Worm (Caenorhabditis elegans) whole organism, L4 larva: ENCODE results near the gene anp-1.

Experiments used
- F26F4.8 ChIP-seq: fragments of 200-800 bp; sonication (Bioruptor generic); conservative IDR thresholded peaks from 2 replicates; pipeline ENCODE4 v1.3.6; 2022; ENCODE audit warnings: missing genetic modification characterization, missing compliant biosample characterization
- T26A8.4 ChIP-seq: fragments of 200-800 bp; sonication (Bioruptor generic); IDR thresholded peaks from 2 replicates; pipeline ENCODE4 v1.3.6; 2022; ENCODE audit warnings: missing genetic modification characterization, missing compliant biosample characterization
- Y5F2A.4 ChIP-seq: fragments of 200-800 bp; sonication (Bioruptor generic); optimal IDR thresholded peaks from 2 replicates; lab custom pipeline; 2018; ENCODE audit warnings: mild to moderate bottlenecking, missing genetic modification characterization, missing compliant biosample characterization
- Y75B8A.6 ChIP-seq: fragments of 200-800 bp; sonication (Bioruptor generic); IDR thresholded peaks from 2 replicates; pipeline ENCODE4 v1.3.6; 2022; ENCODE audit warnings: missing genetic modification reagents, missing genetic modification characterization, missing compliant biosample characterization
- aha-1 ChIP-seq: fragments of 150-350 bp; peaks from one replicate; lab custom pipeline; 2014; ENCODE audit warnings: missing biosample characterization, missing genetic modification characterization
- aly-2 ChIP-seq: sonication (generic microtip); optimal IDR thresholded peaks from 2 replicates; lab custom pipeline; 2018; ENCODE audit warnings: missing biosample characterization, missing genetic modification characterization
- ama-1 ChIP-seq: fragments of 150-350 bp; optimal IDR thresholded peaks from 2 replicates; lab custom pipeline; 2014; ENCODE audit warnings: inconsistent platforms, mixed read lengths
- ceh-20 ChIP-seq: fragments of 200-800 bp; sonication (Bioruptor generic); IDR thresholded peaks from 2 replicates; pipeline ENCODE4 v1.3.6; 2022; ENCODE audit warnings: missing genetic modification reagents, missing genetic modification characterization, missing compliant biosample characterization
- ceh-44 ChIP-seq: fragments of 200-800 bp; sonication (Bioruptor generic); IDR thresholded peaks from 2 replicates; pipeline ENCODE4 v1.3.6; 2022; ENCODE audit warnings: missing genetic modification reagents, missing genetic modification characterization, missing compliant biosample characterization
- cey-2 ChIP-seq: sonication (generic microtip); optimal IDR thresholded peaks from 3 replicates; lab custom pipeline; 2017; ENCODE audit warnings: missing genetic modification characterization, mild to moderate bottlenecking, missing compliant biosample characterization, antibody characterized with exemption, borderline replicate concordance; ENCODE audit not compliant: insufficient read depth
- daf-12 ChIP-seq: fragments of 150-350 bp; optimal IDR thresholded peaks from 2 replicates; lab custom pipeline; 2014; ENCODE audit warnings: missing biosample characterization, missing genetic modification reagents, missing genetic modification characterization
- daf-16 ChIP-seq, 3 experiments: sonication (generic microtip); optimal IDR thresholded peaks; 2 replicates each; lab custom pipeline; 2016 to 2017; ENCODE audit warnings: missing genetic modification characterization in 3 of 3, missing genetic modification reagents in 3 of 3, mild to moderate bottlenecking in 2 of 3, missing compliant biosample characterization in 2 of 3, missing biosample characterization in 1 of 3, moderate library complexity in 1 of 3
- daf-8 ChIP-seq: fragments of 200-800 bp; sonication (Bioruptor generic); IDR thresholded peaks from 2 replicates; pipeline ENCODE4 v1.3.6; 2022; ENCODE audit warnings: missing genetic modification characterization, missing compliant biosample characterization
- dmd-6 ChIP-seq: fragments of 200-800 bp; sonication (Bioruptor generic); IDR thresholded peaks from 2 replicates; pipeline ENCODE4 v1.3.6; 2022; ENCODE audit warnings: missing genetic modification reagents, missing genetic modification characterization, missing compliant biosample characterization
- dmd-8 ChIP-seq: fragments of 200-800 bp; sonication (Bioruptor generic); IDR thresholded peaks from 2 replicates; pipeline ENCODE4 v1.3.6; 2022; ENCODE audit warnings: missing genetic modification characterization, missing compliant biosample characterization
- dpl-1 ChIP-seq: fragments of 150-350 bp; optimal IDR thresholded peaks from 2 replicates; lab custom pipeline; 2014; ENCODE audit warnings: missing biosample characterization, missing genetic modification reagents, missing genetic modification characterization
- gei-8 ChIP-seq: fragments of 200-800 bp; sonication (Bioruptor generic); optimal IDR thresholded peaks from 2 replicates; lab custom pipeline; 2018; ENCODE audit warnings: mild to moderate bottlenecking, missing genetic modification characterization, missing compliant biosample characterization
- hlh-11 ChIP-seq: fragments of 200-800 bp; sonication (Bioruptor generic); optimal IDR thresholded peaks from 2 replicates; lab custom pipeline; 2018; ENCODE audit warnings: mild to moderate bottlenecking, missing genetic modification characterization, missing compliant biosample characterization
- hmg-1.1 ChIP-seq: fragments of 200-800 bp; sonication (Bioruptor generic); IDR thresholded peaks from 2 replicates; pipeline ENCODE4 v1.3.6; 2022; ENCODE audit warnings: missing genetic modification reagents, missing genetic modification characterization, missing compliant biosample characterization
- lin-39 ChIP-seq: fragments of 150-350 bp; optimal IDR thresholded peaks from 2 replicates; lab custom pipeline; 2014; ENCODE audit warnings: missing biosample characterization, missing genetic modification reagents, missing genetic modification characterization
- lir-3 ChIP-seq: sonication (generic microtip); optimal IDR thresholded peaks from 2 replicates; lab custom pipeline; 2016; ENCODE audit warnings: mild to moderate bottlenecking, missing genetic modification characterization, missing compliant biosample characterization
- mep-1 ChIP-seq: fragments of 150-350 bp; sonication (generic microtip); optimal IDR thresholded peaks from 3 replicates; lab custom pipeline; 2014; ENCODE audit warnings: missing biosample characterization, missing genetic modification characterization
- mxl-2 ChIP-seq: fragments of 200-800 bp; sonication (Bioruptor generic); conservative IDR thresholded peaks from 2 replicates; pipeline ENCODE4 v1.3.6; 2022; ENCODE audit warnings: missing genetic modification reagents, missing genetic modification characterization, missing compliant biosample characterization
- mxl-3 ChIP-seq: fragments of 200-800 bp; sonication (Bioruptor generic); optimal IDR thresholded peaks from 2 replicates; lab custom pipeline; 2018; ENCODE audit warnings: mild to moderate bottlenecking, missing genetic modification characterization, missing compliant biosample characterization
- nhr-10 ChIP-seq: fragments of 150-350 bp; optimal IDR thresholded peaks from 2 replicates; lab custom pipeline; 2014; ENCODE audit warnings: missing biosample characterization, missing genetic modification characterization
- nhr-42 ChIP-seq: fragments of 200-800 bp; sonication (Bioruptor generic); IDR thresholded peaks from 2 replicates; pipeline ENCODE4 v1.3.6; 2022; ENCODE audit warnings: missing genetic modification characterization, missing compliant biosample characterization
- nhr-48 ChIP-seq: sonication (generic microtip); optimal IDR thresholded peaks from 2 replicates; lab custom pipeline; 2016; ENCODE audit warnings: mild to moderate bottlenecking, missing genetic modification characterization, missing compliant biosample characterization
- nhr-76 ChIP-seq: fragments of 150-350 bp; optimal IDR thresholded peaks from 2 replicates; lab custom pipeline; 2014; ENCODE audit warnings: missing biosample characterization, missing genetic modification characterization
- pha-4 ChIP-seq, 2 experiments: fragments of 150-350 bp in 1 of 2; fragments of 200-800 bp in 1 of 2; sonication (Bioruptor generic) in 1 of 2; IDR thresholded peaks in 1 of 2; optimal IDR thresholded peaks in 1 of 2; 2 replicates each; pipeline versions ENCODE4 v1.3.6 to Lab custom; 2014 to 2022; ENCODE audit warnings: missing genetic modification characterization in 2 of 2, missing genetic modification reagents in 2 of 2, missing biosample characterization in 1 of 2, missing compliant biosample characterization in 1 of 2
- sdz-12 ChIP-seq: fragments of 200-800 bp; sonication (Bioruptor generic); optimal IDR thresholded peaks from 2 replicates; lab custom pipeline; 2018; ENCODE audit warnings: mild to moderate bottlenecking, missing genetic modification characterization, missing compliant biosample characterization
- skn-1 ChIP-seq: fragments of 150-350 bp; optimal IDR thresholded peaks from 2 replicates; lab custom pipeline; 2014; ENCODE audit warnings: missing biosample characterization, missing genetic modification characterization
- snpc-1.2 ChIP-seq: fragments of 200-800 bp; sonication (Bioruptor generic); IDR thresholded peaks from 2 replicates; pipeline ENCODE4 v1.3.6; 2022; ENCODE audit warnings: missing genetic modification reagents, missing genetic modification characterization, missing compliant biosample characterization
- unc-62 ChIP-seq, 3 experiments: fragments of 150-350 bp in 1 of 3; sonication (generic microtip); optimal IDR thresholded peaks in 2 of 3; peaks in 1 of 3; 1 replicate in 1 of 3; 2 replicates in 2 of 3; lab custom pipeline; 2014 to 2017; ENCODE audit warnings: missing biosample characterization in 3 of 3, missing genetic modification characterization in 3 of 3, missing genetic modification reagents in 3 of 3, missing genotype in 1 of 3
- zfp-2 ChIP-seq: sonication (generic microtip); optimal IDR thresholded peaks from 2 replicates; lab custom pipeline; 2016; ENCODE audit warnings: mild to moderate bottlenecking, missing genetic modification characterization, missing compliant biosample characterization
- zfp-3 ChIP-seq: fragments of 200-800 bp; sonication (Bioruptor generic); conservative IDR thresholded peaks from 2 replicates; pipeline ENCODE4 v1.3.6; 2022; ENCODE audit warnings: missing genetic modification reagents, missing genetic modification characterization, missing compliant biosample characterization
- zip-11 ChIP-seq: fragments of 200-800 bp; sonication (Bioruptor generic); IDR thresholded peaks from 2 replicates; pipeline ENCODE4 v1.3.6; 2022; ENCODE audit warnings: missing genetic modification characterization, missing compliant biosample characterization
- zip-2 ChIP-seq: fragments of 150-350 bp; optimal IDR thresholded peaks from 2 replicates; lab custom pipeline; 2014; ENCODE audit warnings: missing biosample characterization, missing genetic modification characterization
- ztf-11 ChIP-seq: fragments of 150-350 bp; optimal IDR thresholded peaks from 2 replicates; lab custom pipeline; 2014; ENCODE audit warnings: missing biosample characterization, missing genetic modification characterization

anp-1 gene

ce11 chrV:12881396-12881795 lies 22.2 kb downstream of the anp-1 start:
- TF ChIP-seq ztf-11 (tag; lab: Kevin White, UChicago) (no peak), aha-1 (peak; percentile 87)
- TF ChIP-seq, all 104 proteins: peak for 1

ce11 chrV:12882370-12882769 lies 23.1 kb downstream of the anp-1 start:
- peak; percentile 5 for TF ChIP-seq zip-2 (tag; lab: Kevin White, UChicago)
- peak; percentile 80 for TF ChIP-seq aha-1
- no peak for TF ChIP-seq zfp-3 (GFP tag; lab: Robert Waterston, UW)
- no peak for TF ChIP-seq nhr-76 (tag; lab: Kevin White, UChicago)

- TF ChIP-seq ztf-11 (tag; lab: Kevin White, UChicago) (no peak), skn-1 (tag; lab: Kevin White, UChicago) (no peak), zfp-2 (no peak), ama-1 (lab: Kevin White, UChicago) (no peak), sdz-12 (GFP tag; lab: Kevin White, UChicago) (no peak), dpl-1 (GFP tag; lab: Kevin White, UChicago) (no peak), daf-12 (tag; lab: Kevin White, UChicago) (no peak), nhr-10 (no peak), nhr-48 (tag; lab: Kevin White, UChicago) (no peak), nhr-42 (GFP tag; lab: Robert Waterston, UW) (no peak), cey-2 (tag; lab: Kevin White, UChicago) (no peak), hmg-1.1 (GFP tag; lab: Robert Waterston, UW) (no peak), ceh-44 (GFP tag; lab: Robert Waterston, UW) (no peak), lin-39 (tag; lab: Kevin White, UChicago) (no peak), Y75B8A.6 (GFP tag; lab: Robert Waterston, UW) (no peak), dmd-6 (GFP tag; lab: Robert Waterston, UW) (no peak)
Observed at ce11 chrV:12885860-12886259, 26.6 kb downstream of the anp-1 start, which contains the start of gene glb-24. glb-24 (minus strand) TSS chrV:12885960.

- no peak for TF ChIP-seq ceh-44 (GFP tag; lab: Robert Waterston, UW)
- TF ChIP-seq unc-62 (GFP tag; optimal IDR thresholded peaks at IDR 0.05 in 1 of 2; lab: Kevin White, UChicago): peak in 1 of 2 experiments; percentile 61
- TF ChIP-seq unc-62 (tag; optimal IDR thresholded peaks at IDR 0.05; lab: Kevin White, UChicago): no peak
Observed at ce11 chrV:12895772-12896171, 36.5 kb downstream of the anp-1 start, which contains the start of gene ttbk-7. ttbk-7 (minus strand) TSS chrV:12895872.

- no peak for TF ChIP-seq ceh-20 (GFP tag; lab: Robert Waterston, UW)
- peak in 1 of 2 experiments; percentile 31 for TF ChIP-seq daf-16 (GFP tag; optimal IDR thresholded peaks at IDR 0.05; lab: Kevin White, UChicago)
- no peak for TF ChIP-seq daf-16 (tag; optimal IDR thresholded peaks at IDR 0.05; lab: Kevin White, UChicago)
- no peak for TF ChIP-seq F26F4.8 (GFP tag; lab: Robert Waterston, UW)
- no peak for TF ChIP-seq dmd-8 (GFP tag; lab: Robert Waterston, UW)
- TF ChIP-seq mxl-3 (GFP tag; lab: Kevin White, UChicago): no peak
- no peak for TF ChIP-seq lir-3 (tag; lab: Kevin White, UChicago)
- no peak for TF ChIP-seq ama-1 (lab: Kevin White, UChicago)
- no peak for TF ChIP-seq daf-8 (GFP tag; lab: Robert Waterston, UW)
- peak; percentile 32 for TF ChIP-seq hlh-11 (tag; lab: Kevin White, UChicago)
Observed at ce11 chrV:12896850-12897249, 37.6 kb downstream of the anp-1 start.

- no peak for TF ChIP-seq aly-2
- no peak for TF ChIP-seq nhr-10
- TF ChIP-seq mep-1: no peak
- TF ChIP-seq pha-4 (GFP tag; IDR thresholded peaks at IDR 0.05; lab: Robert Waterston, UW): no peak
- no peak for TF ChIP-seq pha-4 (tag; optimal IDR thresholded peaks at IDR 0.05; lab: Kevin White, UChicago)
- no peak for TF ChIP-seq zip-11 (GFP tag; lab: Robert Waterston, UW)
- no peak for TF ChIP-seq gei-8
- no peak for TF ChIP-seq Y5F2A.4 (GFP tag; lab: Kevin White, UChicago)
- TF ChIP-seq T26A8.4: no peak
- TF ChIP-seq snpc-1.2: no peak
- TF ChIP-seq mxl-2: no peak
- no peak for TF ChIP-seq daf-8 (GFP tag; lab: Robert Waterston, UW)
Observed at ce11 chrV:12897338-12897737, 38.1 kb downstream of the anp-1 start.
